Fruit fly (Drosophila melanogaster) whole organism, embryonic: ENCODE data around the gene SmE.

Source experiments
- CG10366 ChIP-seq: fragments of 200-800 bp; sonication (Bioruptor generic); IDR thresholded peaks from 2 replicates; pipeline ENCODE4 v1.3.6; 2022; ENCODE audit warnings: missing biosample characterization, missing genetic modification characterization
- CG11398 ChIP-seq: fragments of 200-800 bp; sonication (Bioruptor generic); optimal IDR thresholded peaks from 2 replicates; lab custom pipeline; 2016; ENCODE audit warnings: missing biosample characterization, missing genetic modification characterization
- CG11456 ChIP-seq: fragments of 200-800 bp; sonication (Bioruptor generic); IDR thresholded peaks from 3 replicates; pipeline ENCODE4 v1.3.6; 2022; ENCODE audit warnings: missing biosample characterization, missing genetic modification characterization
- CG11696 ChIP-seq: fragments of 200-800 bp; sonication (Bioruptor generic); IDR thresholded peaks from 2 replicates; pipeline ENCODE4 v1.3.6; 2022; ENCODE audit warnings: missing biosample characterization, missing genetic modification characterization
- CG12219 ChIP-seq: fragments of 200-800 bp; sonication (Bioruptor generic); optimal IDR thresholded peaks from 3 replicates; lab custom pipeline; 2018; ENCODE audit warnings: missing biosample characterization, mild to moderate bottlenecking, missing genetic modification characterization
- CG14667 ChIP-seq: fragments of 200-800 bp; sonication (Bioruptor generic); IDR thresholded peaks from 2 replicates; pipeline ENCODE4 v1.3.6; 2022; ENCODE audit warnings: missing biosample characterization, missing genetic modification characterization
- CG14965 ChIP-seq: fragments of 200-800 bp; sonication (Bioruptor generic); optimal IDR thresholded peaks from 2 replicates; lab custom pipeline; 2016; ENCODE audit warnings: missing biosample characterization, missing genetic modification characterization, borderline replicate concordance
- CG15479 ChIP-seq: fragments of 200-800 bp; sonication (Bioruptor generic); optimal IDR thresholded peaks from 3 replicates; lab custom pipeline; 2019; ENCODE audit warnings: missing biosample characterization, mild to moderate bottlenecking, missing genetic modification characterization, moderate library complexity
- CG18476 ChIP-seq: fragments of 200-800 bp; sonication (Bioruptor generic); optimal IDR thresholded peaks from 2 replicates; lab custom pipeline; 2016; ENCODE audit warnings: missing biosample characterization, mild to moderate bottlenecking, missing genetic modification characterization
- CG2120 ChIP-seq: fragments of 200-800 bp; sonication (Bioruptor generic); optimal IDR thresholded peaks from 3 replicates; lab custom pipeline; 2016; ENCODE audit warnings: missing biosample characterization, missing genetic modification characterization
- CG2129 ChIP-seq: fragments of 200-800 bp; sonication (Bioruptor generic); IDR thresholded peaks from 2 replicates; pipeline ENCODE4 v1.3.6; 2022; ENCODE audit warnings: missing biosample characterization, missing genetic modification characterization; ENCODE audit not compliant: partially characterized antibody
- CG4328 ChIP-seq: fragments of 200-800 bp; sonication (Bioruptor generic); optimal IDR thresholded peaks from 3 replicates; lab custom pipeline; 2017; ENCODE audit warnings: missing biosample characterization, missing genetic modification reagents, missing genetic modification characterization
- CG5180 ChIP-seq: fragments of 200-800 bp; sonication (Bioruptor generic); optimal IDR thresholded peaks from 3 replicates; lab custom pipeline; 2017; ENCODE audit warnings: missing biosample characterization, missing genetic modification characterization, mild to moderate bottlenecking, moderate library complexity, missing genetic modification reagents
- CG6272 ChIP-seq: fragments of 200-800 bp; sonication (Bioruptor generic); IDR thresholded peaks from 2 replicates; pipeline ENCODE4 v1.3.6; 2022; ENCODE audit warnings: missing biosample characterization, missing genetic modification characterization
- CG6689 ChIP-seq: fragments of 200-800 bp; sonication (Bioruptor generic); IDR thresholded peaks from 2 replicates; pipeline ENCODE4 v1.3.6; 2022; ENCODE audit warnings: missing biosample characterization, missing genetic modification characterization
- CG6765 ChIP-seq: fragments of 200-800 bp; sonication (Bioruptor generic); optimal IDR thresholded peaks from 3 replicates; lab custom pipeline; 2017; ENCODE audit warnings: missing biosample characterization, mild to moderate bottlenecking, missing genetic modification characterization
- CG6854 ChIP-seq: fragments of 200-800 bp; sonication (Bioruptor generic); optimal IDR thresholded peaks from 3 replicates; lab custom pipeline; 2017; ENCODE audit warnings: missing biosample characterization, mild to moderate bottlenecking, missing genetic modification characterization
- CG7271 ChIP-seq: fragments of 200-800 bp; sonication (Bioruptor generic); optimal IDR thresholded peaks from 2 replicates; lab custom pipeline; 2018; ENCODE audit warnings: missing biosample characterization, mild to moderate bottlenecking, missing genetic modification characterization, moderate library complexity
- CG7928 ChIP-seq: fragments of 200-800 bp; sonication (Bioruptor generic); optimal IDR thresholded peaks from 2 replicates; lab custom pipeline; 2017; ENCODE audit warnings: missing biosample characterization, mild to moderate bottlenecking, missing genetic modification characterization
- CG7987 ChIP-seq: fragments of 200-800 bp; sonication (Bioruptor generic); optimal IDR thresholded peaks from 2 replicates; lab custom pipeline; 2018; ENCODE audit warnings: missing biosample characterization, mild to moderate bottlenecking, missing genetic modification characterization, moderate library complexity
- CG8478 ChIP-seq: fragments of >200 bp; optimal IDR thresholded peaks from 2 replicates; lab custom pipeline; 2018
- CkIIα-i1 ChIP-seq: fragments of 200-800 bp; sonication (Bioruptor generic); IDR thresholded peaks from 2 replicates; pipeline ENCODE4 v1.3.6; 2022; ENCODE audit warnings: missing biosample characterization, missing genetic modification characterization
- CoRest ChIP-seq: fragments of 200-800 bp; sonication (Bioruptor generic); optimal IDR thresholded peaks from 3 replicates; lab custom pipeline; 2018; ENCODE audit warnings: missing biosample characterization, mild to moderate bottlenecking, missing genetic modification characterization, moderate library complexity
- D ChIP-seq, 2 experiments: fragments of 200-800 bp in 1 of 2; fragments of >200 bp in 1 of 2; sonication (Bioruptor generic) in 1 of 2; optimal IDR thresholded peaks; 2 replicates in 1 of 2; 3 replicates in 1 of 2; lab custom pipeline; 2017; ENCODE audit warnings: mild to moderate bottlenecking in 1 of 2, missing biosample characterization in 1 of 2, missing genetic modification characterization in 1 of 2, missing genetic modification reagents in 1 of 2
- Fer1 ChIP-seq: fragments of 200-800 bp; sonication (Bioruptor generic); optimal IDR thresholded peaks from 2 replicates; lab custom pipeline; 2017; ENCODE audit warnings: missing biosample characterization, mild to moderate bottlenecking, missing genetic modification characterization
- Fer2 ChIP-seq: fragments of 200-800 bp; sonication (Bioruptor generic); optimal IDR thresholded peaks from 2 replicates; lab custom pipeline; 2018; ENCODE audit warnings: missing biosample characterization, mild to moderate bottlenecking, missing genetic modification characterization, moderate library complexity
- HLH4C ChIP-seq: fragments of 200-800 bp; sonication (Bioruptor generic); IDR thresholded peaks from 3 replicates; pipeline ENCODE4 v1.3.6; 2022; ENCODE audit warnings: missing biosample characterization, missing genetic modification characterization; ENCODE audit not compliant: partially characterized antibody
- Hmr ChIP-seq: fragments of 200-800 bp; sonication (Bioruptor generic); optimal IDR thresholded peaks from 3 replicates; lab custom pipeline; 2017; ENCODE audit warnings: mild to moderate bottlenecking, missing biosample characterization, missing genetic modification reagents, missing genetic modification characterization
- Hr3 ChIP-seq: fragments of 200-800 bp; sonication (Bioruptor generic); optimal IDR thresholded peaks from 3 replicates; lab custom pipeline; 2016; ENCODE audit warnings: missing biosample characterization, missing genetic modification characterization
- Mrtf ChIP-seq: fragments of 200-800 bp; sonication (Bioruptor generic); IDR thresholded peaks from 3 replicates; pipeline ENCODE4 v1.3.6; 2022; ENCODE audit warnings: missing biosample characterization, missing genetic modification characterization
- Oli ChIP-seq: fragments of 200-800 bp; sonication (Bioruptor generic); optimal IDR thresholded peaks from 2 replicates; lab custom pipeline; 2018; ENCODE audit warnings: missing biosample characterization, mild to moderate bottlenecking, missing genetic modification characterization, moderate library complexity
- Ssrp ChIP-seq: fragments of 200-800 bp; sonication (Bioruptor generic); optimal IDR thresholded peaks from 2 replicates; lab custom pipeline; 2018; ENCODE audit warnings: missing biosample characterization, mild to moderate bottlenecking, missing genetic modification characterization, moderate library complexity
- Xrp1 ChIP-seq: fragments of 200-800 bp; sonication (Bioruptor generic); IDR thresholded peaks from 2 replicates; pipeline ENCODE4 v1.3.6; 2022; ENCODE audit warnings: missing biosample characterization, missing genetic modification characterization
- br ChIP-seq: fragments of >200 bp; optimal IDR thresholded peaks from 2 replicates; lab custom pipeline; 2017
- eyg ChIP-seq: fragments of 200-800 bp; sonication (Bioruptor generic); optimal IDR thresholded peaks from 3 replicates; lab custom pipeline; 2016; ENCODE audit warnings: missing biosample characterization, missing genetic modification characterization
- gcm ChIP-seq: fragments of 200-800 bp; sonication (Bioruptor generic); optimal IDR thresholded peaks from 2 replicates; lab custom pipeline; 2019; ENCODE audit warnings: missing biosample characterization, mild to moderate bottlenecking, missing genetic modification characterization, moderate library complexity
- grn ChIP-seq: fragments of 200-800 bp; sonication (Bioruptor generic); optimal IDR thresholded peaks from 3 replicates; lab custom pipeline; 2017; ENCODE audit warnings: missing biosample characterization, missing genetic modification characterization
- inv ChIP-seq: fragments of 200-800 bp; sonication (Bioruptor generic); IDR thresholded peaks from 2 replicates; pipeline ENCODE4 v1.3.6; 2022; ENCODE audit warnings: missing biosample characterization, missing genetic modification characterization; ENCODE audit not compliant: partially characterized antibody
- nerfin-1 ChIP-seq: fragments of 200-800 bp; sonication (Bioruptor generic); optimal IDR thresholded peaks from 3 replicates; lab custom pipeline; 2019; ENCODE audit warnings: missing biosample characterization, mild to moderate bottlenecking, missing genetic modification characterization, moderate library complexity
- onecut ChIP-seq: fragments of 200-800 bp; sonication (Bioruptor generic); IDR thresholded peaks from 2 replicates; pipeline ENCODE4 v1.3.6; 2022; ENCODE audit warnings: missing biosample characterization, missing genetic modification characterization
- org-1 ChIP-seq: fragments of 200-800 bp; sonication (Bioruptor generic); optimal IDR thresholded peaks from 2 replicates; lab custom pipeline; 2017; ENCODE audit warnings: missing biosample characterization, missing genetic modification characterization
- pb ChIP-seq: fragments of 200-800 bp; sonication (Bioruptor generic); optimal IDR thresholded peaks from 3 replicates; lab custom pipeline; 2016; ENCODE audit warnings: missing biosample characterization, missing genetic modification characterization
- peb ChIP-seq: fragments of 200-800 bp; sonication (Bioruptor generic); IDR thresholded peaks from 2 replicates; pipeline ENCODE4 v1.3.6; 2022; ENCODE audit warnings: missing biosample characterization, missing genetic modification characterization
- repo ChIP-seq: fragments of 200-800 bp; sonication (Bioruptor generic); optimal IDR thresholded peaks from 2 replicates; lab custom pipeline; 2016; ENCODE audit warnings: missing biosample characterization, missing genetic modification characterization
- salm ChIP-seq: fragments of 200-800 bp; sonication (Bioruptor generic); optimal IDR thresholded peaks from 2 replicates; lab custom pipeline; 2018; ENCODE audit warnings: missing biosample characterization, mild to moderate bottlenecking, missing genetic modification characterization
- sd ChIP-seq: fragments of 200-800 bp; sonication (Bioruptor generic); optimal IDR thresholded peaks from 3 replicates; lab custom pipeline; 2018; ENCODE audit warnings: missing biosample characterization, mild to moderate bottlenecking, missing genetic modification characterization, moderate library complexity
- sens-2 ChIP-seq: fragments of 200-800 bp; sonication (Bioruptor generic); IDR thresholded peaks from 2 replicates; pipeline ENCODE4 v1.3.6; 2022; ENCODE audit warnings: missing biosample characterization, missing genetic modification characterization
- slp2 ChIP-seq: fragments of 200-800 bp; sonication (Bioruptor generic); optimal IDR thresholded peaks from 2 replicates; lab custom pipeline; 2016; ENCODE audit warnings: missing biosample characterization, missing genetic modification characterization
- trem ChIP-seq: fragments of 200-800 bp; optimal IDR thresholded peaks from 3 replicates; lab custom pipeline; 2019; ENCODE audit warnings: missing biosample characterization, mild to moderate bottlenecking, missing genetic modification characterization, moderate library complexity
- zen ChIP-seq: fragments of 200-800 bp; sonication (Bioruptor generic); optimal IDR thresholded peaks from 3 replicates; lab custom pipeline; 2018; ENCODE audit warnings: missing biosample characterization, mild to moderate bottlenecking, missing genetic modification characterization, moderate library complexity

Gene SmE

dm6 chr2L:7871821-7872524 is 13.3 kb downstream of the SmE start (continued):
- TF ChIP-seq CG7271 (no peak), Fer1 (GFP tag; lab: Kevin White, UChicago) (peak; percentile 69), br (lab: Kevin White, UChicago) (no peak), pb (no peak), CG14965 (no peak), slp2 (GFP tag; lab: Kevin White, UChicago) (no peak), grn (GFP tag; lab: Kevin White, UChicago) (no peak), CG14667 (GFP tag; lab: Robert Waterston, UW) (0 out of 2 replicates have a peak, but pooled peaks have one; percentile 23), Ssrp (peak; percentile 26), CG6765 (GFP tag; lab: Kevin White, UChicago) (peak; percentile 3), trem (tag; lab: Kevin White, UChicago) (no peak), nerfin-1 (no peak), HLH4C (GFP tag; lab: Robert Waterston, UW) (no peak), CG7987 (GFP tag; lab: Kevin White, UChicago) (no peak), CG11696 (GFP tag; lab: Robert Waterston, UW) (no peak), D (optimal IDR thresholded peaks at IDR 0.05; lab: Kevin White, UChicago) (no peak), D (GFP tag; optimal IDR thresholded peaks at IDR 0.05; lab: Kevin White, UChicago) (peak; percentile 17), CG12219 (GFP tag; lab: Kevin White, UChicago) (no peak), CG6854 (GFP tag; lab: Kevin White, UChicago) (peak; percentile 39), CoRest (peak; percentile 71), gcm (GFP tag; lab: Kevin White, UChicago) (no peak), CkIIα-i1 (GFP tag; lab: Robert Waterston, UW) (no peak), sens-2 (GFP tag; lab: Robert Waterston, UW) (no peak), CG2129 (GFP tag; lab: Robert Waterston, UW) (no peak), Mrtf (GFP tag; lab: Robert Waterston, UW) (no peak), peb (GFP tag; lab: Robert Waterston, UW) (no peak), CG11398 (GFP tag; lab: Kevin White, UChicago) (no peak), CG7928 (GFP tag; lab: Kevin White, UChicago) (no peak), CG4328 (GFP tag; lab: Kevin White, UChicago) (no peak), Fer2 (tag; lab: Kevin White, UChicago) (peak; percentile 17), zen (tag; lab: Kevin White, UChicago) (no peak), CG11456 (GFP tag; lab: Robert Waterston, UW) (no peak), repo (GFP tag; lab: Kevin White, UChicago) (no peak), CG5180 (GFP tag; lab: Kevin White, UChicago) (peak; percentile 10), CG6689 (GFP tag; lab: Robert Waterston, UW) (0 out of 2 replicates have a peak, but pooled peaks have one; percentile 6), CG8478 (no peak), Xrp1 (GFP tag; lab: Robert Waterston, UW) (no peak; the same call in 1 of the 2 replicates), org-1 (peak; percentile 49), CG18476 (GFP tag; lab: Kevin White, UChicago) (no peak), salm (no peak), onecut (GFP tag; lab: Robert Waterston, UW) (no peak), eyg (GFP tag; lab: Kevin White, UChicago) (no peak), CG2120 (GFP tag; lab: Kevin White, UChicago) (peak; percentile 77), Oli (tag; lab: Kevin White, UChicago) (peak; percentile 70), Hmr (GFP tag; lab: Kevin White, UChicago) (peak; percentile 78), CG6272 (no peak), inv (GFP tag; lab: Robert Waterston, UW) (no peak), Hr3 (GFP tag; lab: Kevin White, UChicago) (peak; percentile 42), CG10366 (no peak), CG15479 (no peak), sd (tag; lab: Kevin White, UChicago) (no peak)
